Fruit fly (Drosophila melanogaster) whole organism, prepupa: ENCODE data around the gene CG15169.

Experiments used
- Blimp-1 ChIP-seq: fragments of 200-800 bp; sonication (Bioruptor generic); optimal IDR thresholded peaks from 3 replicates; lab custom pipeline; 2017; ENCODE audit warnings: missing biosample characterization, missing genetic modification characterization, mild to moderate bottlenecking, moderate library complexity, missing genetic modification reagents
- CG10631 ChIP-seq: fragments of 200-800 bp; sonication (Bioruptor generic); optimal IDR thresholded peaks from 2 replicates; lab custom pipeline; 2016; ENCODE audit warnings: missing biosample characterization, missing genetic modification characterization
- CG10669 ChIP-seq: fragments of 200-800 bp; sonication (Bioruptor generic); optimal IDR thresholded peaks from 3 replicates; lab custom pipeline; 2018; ENCODE audit warnings: missing biosample characterization, mild to moderate bottlenecking, missing genetic modification characterization, moderate library complexity
- CG11294 ChIP-seq: fragments of 200-800 bp; sonication (Bioruptor generic); IDR thresholded peaks from 2 replicates; pipeline ENCODE4 v1.3.6; 2022; ENCODE audit warnings: missing biosample characterization, missing genetic modification characterization
- CG11762 ChIP-seq: fragments of 200-800 bp; sonication (Bioruptor generic); optimal IDR thresholded peaks from 3 replicates; lab custom pipeline; 2016; ENCODE audit warnings: missing biosample characterization, missing genetic modification characterization; ENCODE audit not compliant: insufficient read depth
- CG11902 ChIP-seq: fragments of 200-800 bp; sonication (Bioruptor generic); optimal IDR thresholded peaks from 3 replicates; lab custom pipeline; 2016; ENCODE audit warnings: missing biosample characterization, missing genetic modification characterization
- CG1621 ChIP-seq: fragments of 200-800 bp; sonication (Bioruptor generic); optimal IDR thresholded peaks from 3 replicates; lab custom pipeline; 2018; ENCODE audit warnings: missing biosample characterization, mild to moderate bottlenecking, missing genetic modification characterization
- CG3032 ChIP-seq: fragments of 200-800 bp; optimal IDR thresholded peaks from 2 replicates; lab custom pipeline; 2019; ENCODE audit warnings: missing biosample characterization, mild to moderate bottlenecking, missing genetic modification characterization, moderate library complexity
- CG31627 ChIP-seq: fragments of 200-800 bp; sonication (Bioruptor generic); optimal IDR thresholded peaks from 3 replicates; lab custom pipeline; 2016; ENCODE audit warnings: missing biosample characterization, missing genetic modification characterization
- CG32006 ChIP-seq: fragments of 200-800 bp; sonication (Bioruptor generic); optimal IDR thresholded peaks from 3 replicates; lab custom pipeline; 2017; ENCODE audit warnings: missing biosample characterization, mild to moderate bottlenecking, missing genetic modification characterization
- CG3919 ChIP-seq: fragments of 200-800 bp; sonication (Bioruptor generic); optimal IDR thresholded peaks from 3 replicates; lab custom pipeline; 2016; ENCODE audit warnings: missing biosample characterization, missing genetic modification characterization
- CG4318 ChIP-seq: fragments of 200-800 bp; sonication (Bioruptor generic); optimal IDR thresholded peaks from 3 replicates; lab custom pipeline; 2017; ENCODE audit warnings: missing biosample characterization, mild to moderate bottlenecking, missing genetic modification characterization
- CG6276 ChIP-seq: fragments of 200-800 bp; sonication (Bioruptor generic); optimal IDR thresholded peaks from 2 replicates; lab custom pipeline; 2017; ENCODE audit warnings: missing biosample characterization, mild to moderate bottlenecking, missing genetic modification characterization
- CG6792 ChIP-seq: fragments of 200-800 bp; sonication (Bioruptor generic); optimal IDR thresholded peaks from 3 replicates; lab custom pipeline; 2016; ENCODE audit warnings: missing biosample characterization, missing genetic modification characterization
- CG6808 ChIP-seq: fragments of 200-800 bp; sonication (Bioruptor generic); optimal IDR thresholded peaks from 3 replicates; lab custom pipeline; 2017; ENCODE audit warnings: missing biosample characterization, missing genetic modification characterization, mild to moderate bottlenecking, moderate library complexity, missing genetic modification reagents
- CG6854 ChIP-seq: fragments of 200-800 bp; sonication (Bioruptor generic); optimal IDR thresholded peaks from 2 replicates; lab custom pipeline; 2017; ENCODE audit warnings: missing biosample characterization, mild to moderate bottlenecking, missing genetic modification characterization
- CG8119 ChIP-seq: fragments of 200-800 bp; sonication (Bioruptor generic); IDR thresholded peaks from 3 replicates; pipeline ENCODE4 v1.3.6; 2022; ENCODE audit warnings: missing biosample characterization, missing genetic modification characterization
- CG8632 ChIP-seq: fragments of 200-800 bp; sonication (Bioruptor generic); optimal IDR thresholded peaks from 3 replicates; lab custom pipeline; 2016; ENCODE audit warnings: missing biosample characterization, missing genetic modification characterization
- CG9139 ChIP-seq: fragments of 200-800 bp; sonication (Bioruptor generic); optimal IDR thresholded peaks from 3 replicates; lab custom pipeline; 2017; ENCODE audit warnings: missing biosample characterization, mild to moderate bottlenecking, missing genetic modification characterization
- Eip75B ChIP-seq: fragments of 200-800 bp; sonication (Bioruptor generic); optimal IDR thresholded peaks from 3 replicates; lab custom pipeline; 2016; ENCODE audit warnings: missing biosample characterization, missing genetic modification characterization
- Eip78C ChIP-seq: fragments of 200-800 bp; sonication (Bioruptor generic); peaks from one replicate; lab custom pipeline; 2016; ENCODE audit warnings: missing biosample characterization, missing genetic modification characterization
- Ets96B ChIP-seq: fragments of 200-800 bp; optimal IDR thresholded peaks from 2 replicates; lab custom pipeline; 2019; ENCODE audit warnings: missing biosample characterization, mild to moderate bottlenecking, missing genetic modification characterization, moderate library complexity
- Hr38 ChIP-seq: sonication (Bioruptor generic); optimal IDR thresholded peaks from 2 replicates; lab custom pipeline; 2016; ENCODE audit warnings: missing biosample characterization, missing genetic modification characterization
- Hr39 ChIP-seq: fragments of 200-800 bp; sonication (Bioruptor generic); optimal IDR thresholded peaks from 2 replicates; lab custom pipeline; 2016; ENCODE audit warnings: missing biosample characterization, missing genetic modification characterization
- Hr4 ChIP-seq: fragments of 200-800 bp; sonication (Bioruptor generic); optimal IDR thresholded peaks from 3 replicates; lab custom pipeline; 2016; ENCODE audit warnings: missing biosample characterization, missing genetic modification characterization
- Lpt ChIP-seq: fragments of 200-800 bp; sonication (Bioruptor generic); optimal IDR thresholded peaks from 3 replicates; lab custom pipeline; 2016; ENCODE audit warnings: missing biosample characterization, missing genetic modification characterization
- cyc ChIP-seq: fragments of 200-800 bp; sonication (Bioruptor generic); optimal IDR thresholded peaks from 3 replicates; lab custom pipeline; 2016; ENCODE audit warnings: missing biosample characterization, missing genetic modification characterization
- dac ChIP-seq: fragments of 200-800 bp; sonication (Bioruptor generic); optimal IDR thresholded peaks from 2 replicates; lab custom pipeline; 2017; ENCODE audit warnings: missing biosample characterization, mild to moderate bottlenecking, missing genetic modification characterization
- dsx ChIP-seq: fragments of 200-800 bp; optimal IDR thresholded peaks from 3 replicates; lab custom pipeline; 2019; ENCODE audit warnings: missing biosample characterization, mild to moderate bottlenecking, missing genetic modification characterization, moderate library complexity; ENCODE audit not compliant: poor library complexity, severe bottlenecking
- eg ChIP-seq: fragments of 200-800 bp; sonication (Bioruptor generic); IDR thresholded peaks from 3 replicates; pipeline ENCODE4 v1.3.6; 2022; ENCODE audit warnings: missing biosample characterization, missing genetic modification characterization
- esn ChIP-seq: fragments of 200-800 bp; sonication (Bioruptor generic); optimal IDR thresholded peaks from 2 replicates; lab custom pipeline; 2016; ENCODE audit warnings: missing biosample characterization, mild to moderate bottlenecking, missing genetic modification characterization, moderate library complexity
- fd59A ChIP-seq: fragments of 200-800 bp; sonication (Bioruptor generic); optimal IDR thresholded peaks from 2 replicates; lab custom pipeline; 2017; ENCODE audit warnings: missing biosample characterization, mild to moderate bottlenecking, missing genetic modification characterization, missing genetic modification reagents
- fd85E ChIP-seq: fragments of 200-800 bp; sonication (Bioruptor generic); optimal IDR thresholded peaks from 3 replicates; lab custom pipeline; 2016; ENCODE audit warnings: missing biosample characterization, missing genetic modification characterization
- net ChIP-seq: fragments of 200-800 bp; sonication (Bioruptor generic); optimal IDR thresholded peaks from 3 replicates; lab custom pipeline; 2016; ENCODE audit warnings: missing biosample characterization, missing genetic modification characterization
- pdm3 ChIP-seq: fragments of 200-800 bp; sonication (Bioruptor generic); optimal IDR thresholded peaks from 3 replicates; lab custom pipeline; 2016; ENCODE audit warnings: missing biosample characterization, missing genetic modification characterization
- spab ChIP-seq: fragments of 200-800 bp; sonication (Bioruptor generic); optimal IDR thresholded peaks from 2 replicates; lab custom pipeline; 2017; ENCODE audit warnings: missing biosample characterization, mild to moderate bottlenecking, missing genetic modification characterization, missing genetic modification reagents
- ss ChIP-seq, 2 experiments: fragments of 200-800 bp; sonication (Bioruptor generic); optimal IDR thresholded peaks; 2 replicates in 1 of 2; 3 replicates in 1 of 2; lab custom pipeline; 2017 to 2018; ENCODE audit warnings: mild to moderate bottlenecking in 2 of 2, missing biosample characterization in 2 of 2, missing genetic modification characterization in 2 of 2, moderate library complexity in 1 of 2
- svp ChIP-seq: fragments of 200-800 bp; sonication (Bioruptor generic); peaks from one replicate; lab custom pipeline; 2016; ENCODE audit warnings: missing biosample characterization, missing genetic modification characterization
- topi ChIP-seq: fragments of 200-800 bp; sonication (Bioruptor generic); optimal IDR thresholded peaks from 3 replicates; lab custom pipeline; 2016; ENCODE audit warnings: missing biosample characterization, missing genetic modification characterization

Gene CG15169

DNA sequence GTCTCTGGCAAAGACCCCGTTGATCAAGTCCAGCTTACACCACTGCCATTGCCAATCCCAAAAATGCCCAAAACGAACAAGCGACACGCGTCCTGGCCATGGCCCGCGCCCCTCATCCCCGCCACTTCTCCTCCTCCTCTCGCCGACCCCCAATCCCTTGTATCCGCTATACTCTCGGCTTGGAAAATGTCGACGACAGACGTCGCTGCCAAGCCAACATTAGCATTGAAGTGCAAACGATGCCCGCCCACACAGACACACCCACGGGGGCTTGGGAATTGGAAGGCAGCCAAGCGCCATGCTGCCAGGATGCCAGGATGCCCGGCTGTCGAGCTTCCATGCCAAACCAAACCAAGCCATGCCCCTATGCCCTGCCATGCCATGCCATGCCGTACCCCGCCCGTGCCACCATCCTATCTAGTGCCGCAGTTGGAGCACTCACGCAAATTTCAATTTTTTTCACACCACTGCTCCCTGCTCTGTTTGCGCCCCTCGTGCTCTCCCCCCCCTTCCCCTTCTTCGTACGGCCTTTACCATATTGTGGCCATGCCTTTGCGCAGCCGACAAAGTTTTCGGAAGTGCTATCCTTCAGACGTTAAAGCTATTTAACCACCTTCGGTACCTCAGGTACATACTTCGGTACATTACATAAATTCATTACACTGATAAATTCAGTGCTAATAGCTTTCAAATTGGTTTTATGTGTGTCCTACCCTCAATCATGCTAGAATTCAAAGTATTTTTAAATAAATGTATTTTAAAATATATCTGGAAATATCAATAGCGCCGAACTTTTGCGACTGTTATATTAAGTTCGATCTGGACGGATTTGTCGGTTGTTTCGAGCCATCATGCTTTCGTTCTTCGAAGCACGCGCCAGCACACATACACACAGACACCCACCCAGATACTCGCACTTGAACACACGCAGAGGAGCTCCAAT, 30.7 kb downstream of the CG15169 start (continued):
- TF ChIP-seq CG6792 (GFP tag; lab: Kevin White, UChicago) = peak; percentile 82
- peak; percentile 61 for TF ChIP-seq Blimp-1 (GFP tag; lab: Kevin White, UChicago)
- TF ChIP-seq Lpt (GFP tag; lab: Kevin White, UChicago) = peak; percentile 59
- peak; percentile 92 to 96 for TF ChIP-seq ss (GFP tag; optimal IDR thresholded peaks at IDR 0.05; lab: Kevin White, UChicago)
- peak; percentile 81 for TF ChIP-seq topi (GFP tag; lab: Kevin White, UChicago)
- TF ChIP-seq CG4318 (GFP tag; lab: Kevin White, UChicago) = peak; percentile 65
- TF ChIP-seq pdm3 (GFP tag; lab: Kevin White, UChicago) = peak; percentile 84
- TF ChIP-seq CG31627 (GFP tag; lab: Kevin White, UChicago) = peak; percentile 72
- peak; percentile 90 for TF ChIP-seq CG3032 (tag; lab: Kevin White, UChicago)
- TF ChIP-seq Hr4 (GFP tag; lab: Kevin White, UChicago) = peak; percentile 71
- peak; percentile 89 for TF ChIP-seq CG32006 (GFP tag; lab: Kevin White, UChicago)
- peak; percentile 78 for TF ChIP-seq Eip75B (GFP tag; lab: Kevin White, UChicago)
- TF ChIP-seq eg (GFP tag; lab: Robert Waterston, UW) = peak; percentile 53; the same call in 2 of the 3 replicates
- peak; percentile 88 for TF ChIP-seq esn (GFP tag; lab: Kevin White, UChicago)
- peak; percentile 89 for TF ChIP-seq CG8119 (GFP tag; lab: Robert Waterston, UW)

DNA sequence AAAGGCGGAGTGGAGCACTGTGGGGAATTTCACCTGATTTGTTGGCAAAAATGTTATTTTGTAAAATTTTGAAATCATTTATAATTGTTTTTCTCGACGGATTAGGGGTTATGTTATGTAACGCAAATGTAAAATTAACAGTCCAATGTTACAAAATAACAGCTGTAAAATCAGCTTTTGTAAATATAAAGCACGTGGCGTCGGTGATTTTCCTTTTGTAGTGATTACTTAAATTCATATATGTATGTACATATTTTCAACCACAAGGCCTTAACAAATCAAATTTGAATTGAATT, 31.3 kb downstream of the CG15169 start, which contains the start of gene CG15172:
TSS of gene CG15172 (plus strand) at position 197 of the 296 bp plus-strand sequence.
- TF ChIP-seq CG10631 (GFP tag; lab: Kevin White, UChicago) = no peak
- no peak for TF ChIP-seq CG11762 (GFP tag; lab: Kevin White, UChicago)
- no peak for TF ChIP-seq dsx (GFP tag; lab: Kevin White, UChicago)

DNA sequence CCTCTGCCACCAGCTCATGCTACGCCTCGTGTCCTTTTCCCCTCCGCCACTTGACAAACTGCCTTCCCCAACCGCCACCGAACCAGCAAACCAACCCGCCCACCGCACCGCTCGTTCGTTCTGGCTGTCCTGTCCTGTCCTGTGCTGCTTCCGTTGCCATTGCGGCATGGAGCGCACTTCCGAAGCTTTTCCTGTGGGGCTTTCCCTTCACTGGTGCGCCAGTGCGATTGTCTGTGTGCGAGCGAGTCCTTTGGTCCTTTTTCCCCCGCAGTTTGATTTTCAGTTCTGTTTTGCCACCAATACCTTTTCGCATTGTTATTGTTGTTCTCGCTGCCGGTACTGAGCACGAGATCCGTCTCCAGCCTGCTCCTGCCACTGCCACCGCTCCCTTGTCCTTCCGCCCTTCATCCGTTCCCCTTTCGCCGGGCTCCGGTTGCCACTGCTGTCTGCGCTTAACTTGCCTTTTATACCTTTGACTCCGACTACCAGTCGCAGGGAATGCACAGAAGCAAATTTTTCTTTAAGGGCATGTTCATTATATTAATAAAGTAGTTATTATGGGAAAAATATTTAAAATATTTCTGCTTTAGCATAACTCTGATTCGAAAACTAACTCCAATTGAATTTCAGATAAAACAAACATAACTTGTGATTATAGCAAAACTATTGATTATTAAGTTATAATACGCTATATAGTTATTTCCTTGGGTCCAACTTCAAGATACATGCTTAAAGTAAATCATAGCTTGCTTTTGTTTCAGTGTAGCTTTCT, 33.3 kb downstream of the CG15169 start:
- TF ChIP-seq Hr39 (GFP tag; lab: Kevin White, UChicago) (peak; percentile 34), svp (peak; percentile 66), CG31627 (GFP tag; lab: Kevin White, UChicago) (peak; percentile 42), CG6854 (GFP tag; lab: Kevin White, UChicago) (no peak), Hr38 (no peak), Lpt (GFP tag; lab: Kevin White, UChicago) (no peak), CG6276 (peak; percentile 32), pdm3 (GFP tag; lab: Kevin White, UChicago) (peak; percentile 46), CG10669 (GFP tag; lab: Kevin White, UChicago) (peak; percentile 77), CG8119 (GFP tag; lab: Robert Waterston, UW) (peak; percentile 57; the same call in 2 of the 3 replicates), ss (GFP tag; optimal IDR thresholded peaks at IDR 0.05; lab: Kevin White, UChicago) (peak; percentile 27 to 71), topi (GFP tag; lab: Kevin White, UChicago) (peak; percentile 51), dac (no peak), CG3032 (tag; lab: Kevin White, UChicago) (peak; percentile 81), CG11762 (GFP tag; lab: Kevin White, UChicago) (peak; percentile 8), CG6808 (GFP tag; lab: Kevin White, UChicago) (peak; percentile 75), eg (GFP tag; lab: Robert Waterston, UW) (no peak), fd85E (no peak), Ets96B (tag; lab: Kevin White, UChicago) (peak; percentile 77), spab (GFP tag; lab: Kevin White, UChicago) (peak; percentile 71), Eip75B (GFP tag; lab: Kevin White, UChicago) (peak; percentile 53), CG1621 (tag; lab: Kevin White, UChicago) (peak; percentile 61), dsx (GFP tag; lab: Kevin White, UChicago) (peak; percentile 69), Blimp-1 (GFP tag; lab: Kevin White, UChicago) (peak; percentile 30), CG8632 (GFP tag; lab: Kevin White, UChicago) (peak; percentile 62), CG11902 (GFP tag; lab: Kevin White, UChicago) (peak; percentile 29), net (GFP tag; lab: Kevin White, UChicago) (peak; percentile 33), CG32006 (GFP tag; lab: Kevin White, UChicago) (peak; percentile 70), CG11294 (no peak; the same call in 1 of the 2 replicates), fd59A (GFP tag; lab: Kevin White, UChicago) (peak; percentile 49), cyc (peak; percentile 28), CG9139 (GFP tag; lab: Kevin White, UChicago) (peak; percentile 55), CG3919 (GFP tag; lab: Kevin White, UChicago) (peak; percentile 54), CG6792 (GFP tag; lab: Kevin White, UChicago) (peak; percentile 54), Eip78C (GFP tag; lab: Kevin White, UChicago) (peak; percentile 90), esn (GFP tag; lab: Kevin White, UChicago) (peak; percentile 62)
